Worm (Caenorhabditis elegans) whole organism, late embryonic: ENCODE results near the gene T22C8.6.

Source experiments
- C08G9.2 ChIP-seq: sonication (generic microtip); optimal IDR thresholded peaks from 2 replicates; lab custom pipeline; 2016; ENCODE audit warnings: mild to moderate bottlenecking, missing genetic modification characterization, moderate library complexity, missing compliant biosample characterization
- F13H6.1 ChIP-seq: sonication (generic microtip); optimal IDR thresholded peaks from 2 replicates; lab custom pipeline; 2016; ENCODE audit warnings: missing genetic modification characterization, missing compliant biosample characterization
- K09A11.1 ChIP-seq: sonication (generic microtip); optimal IDR thresholded peaks from 2 replicates; lab custom pipeline; 2017; ENCODE audit warnings: antibody characterized with exemption, mild to moderate bottlenecking, missing genetic modification characterization, missing compliant biosample characterization; ENCODE audit not compliant: insufficient read depth
- ahr-1 ChIP-seq: sonication (generic microtip); optimal IDR thresholded peaks from 2 replicates; lab custom pipeline; 2016; ENCODE audit warnings: missing genetic modification characterization, missing compliant biosample characterization
- ceh-22 ChIP-seq: sonication (generic microtip); optimal IDR thresholded peaks from 2 replicates; lab custom pipeline; 2017; ENCODE audit warnings: missing biosample characterization, missing genetic modification characterization
- ceh-24 ChIP-seq: sonication (generic microtip); optimal IDR thresholded peaks from 2 replicates; lab custom pipeline; 2016; ENCODE audit warnings: mild to moderate bottlenecking, missing genetic modification characterization, missing compliant biosample characterization
- ceh-31 ChIP-seq: sonication (generic microtip); optimal IDR thresholded peaks from 2 replicates; lab custom pipeline; 2016; ENCODE audit warnings: missing genetic modification characterization, missing compliant biosample characterization
- ceh-34 ChIP-seq: sonication (generic microtip); optimal IDR thresholded peaks from 2 replicates; lab custom pipeline; 2016; ENCODE audit warnings: mild to moderate bottlenecking, missing genetic modification characterization, missing compliant biosample characterization
- ceh-48 ChIP-seq: sonication (generic microtip); optimal IDR thresholded peaks from 2 replicates; lab custom pipeline; 2016; ENCODE audit warnings: missing genetic modification characterization, inconsistent platforms, missing compliant biosample characterization
- ceh-6 ChIP-seq: fragments of 200-800 bp; sonication (Bioruptor generic); optimal IDR thresholded peaks from 2 replicates; lab custom pipeline; 2018; ENCODE audit warnings: mild to moderate bottlenecking, missing genetic modification characterization, missing compliant biosample characterization
- ceh-9 ChIP-seq: sonication (generic microtip); optimal IDR thresholded peaks from 2 replicates; lab custom pipeline; 2016; ENCODE audit warnings: mild to moderate bottlenecking, missing genetic modification characterization, inconsistent platforms, missing compliant biosample characterization
- dmd-4 ChIP-seq: sonication (generic microtip); optimal IDR thresholded peaks from 2 replicates; lab custom pipeline; 2016; ENCODE audit warnings: borderline replicate concordance, missing genetic modification characterization, missing compliant biosample characterization
- dve-1 ChIP-seq: sonication (generic microtip); optimal IDR thresholded peaks from 2 replicates; lab custom pipeline; 2017; ENCODE audit warnings: antibody characterized with exemption, mild to moderate bottlenecking, missing genetic modification characterization, missing compliant biosample characterization
- elt-2 ChIP-seq: sonication (generic microtip); optimal IDR thresholded peaks from 2 replicates; lab custom pipeline; 2016; ENCODE audit warnings: missing genetic modification reagents, missing genetic modification characterization, missing compliant biosample characterization
- eyg-1 ChIP-seq: sonication (generic microtip); optimal IDR thresholded peaks from 2 replicates; lab custom pipeline; 2016; ENCODE audit warnings: missing genotype, missing genetic modification characterization, missing compliant biosample characterization
- fax-1 ChIP-seq: sonication (generic microtip); optimal IDR thresholded peaks from 2 replicates; lab custom pipeline; 2016; ENCODE audit warnings: missing genotype, missing genetic modification characterization, missing compliant biosample characterization
- hlh-15 ChIP-seq: sonication (generic microtip); optimal IDR thresholded peaks from 2 replicates; lab custom pipeline; 2016; ENCODE audit warnings: missing genetic modification characterization, missing compliant biosample characterization
- hlh-30 ChIP-seq: sonication (generic microtip); optimal IDR thresholded peaks from 2 replicates; lab custom pipeline; 2017; ENCODE audit warnings: antibody characterized with exemption, missing genetic modification characterization, missing compliant biosample characterization; ENCODE audit not compliant: insufficient read depth
- hlh-6 ChIP-seq: sonication (generic microtip); optimal IDR thresholded peaks from 2 replicates; lab custom pipeline; 2016; ENCODE audit warnings: missing genotype, missing genetic modification characterization, missing compliant biosample characterization
- hlh-8 ChIP-seq: sonication (generic microtip); optimal IDR thresholded peaks from 2 replicates; lab custom pipeline; 2016; ENCODE audit warnings: missing genotype, missing genetic modification characterization, missing compliant biosample characterization
- lim-6 ChIP-seq: sonication (generic microtip); optimal IDR thresholded peaks from 2 replicates; lab custom pipeline; 2016; ENCODE audit warnings: missing genetic modification characterization, missing compliant biosample characterization
- lin-11 ChIP-seq: fragments of 200-800 bp; sonication (Bioruptor generic); optimal IDR thresholded peaks from 2 replicates; lab custom pipeline; 2018; ENCODE audit warnings: mild to moderate bottlenecking, missing genetic modification characterization, missing compliant biosample characterization
- nhr-11 ChIP-seq: fragments of 150-350 bp; optimal IDR thresholded peaks from 2 replicates; lab custom pipeline; 2014; ENCODE audit warnings: missing biosample characterization, missing genetic modification characterization
- nhr-232 ChIP-seq: sonication (generic microtip); optimal IDR thresholded peaks from 2 replicates; lab custom pipeline; 2016; ENCODE audit warnings: missing genetic modification characterization, missing compliant biosample characterization
- pat-9 ChIP-seq: fragments of 200-800 bp; sonication (Bioruptor generic); optimal IDR thresholded peaks from 2 replicates; lab custom pipeline; 2018; ENCODE audit warnings: mild to moderate bottlenecking, missing genetic modification characterization, moderate library complexity, missing compliant biosample characterization
- pha-2 ChIP-seq: sonication (generic microtip); optimal IDR thresholded peaks from 2 replicates; lab custom pipeline; 2017; ENCODE audit warnings: mild to moderate bottlenecking, missing genetic modification characterization, missing compliant biosample characterization
- pros-1 ChIP-seq: fragments of 150-350 bp; optimal IDR thresholded peaks from 2 replicates; lab custom pipeline; 2014; ENCODE audit warnings: missing biosample characterization, missing genetic modification reagents, missing genetic modification characterization
- rnt-1 ChIP-seq: sonication (generic microtip); optimal IDR thresholded peaks from 2 replicates; lab custom pipeline; 2016; ENCODE audit warnings: missing genetic modification characterization, missing compliant biosample characterization
- syd-9 ChIP-seq: sonication (generic microtip); optimal IDR thresholded peaks from 2 replicates; lab custom pipeline; 2016; ENCODE audit warnings: mild to moderate bottlenecking, missing genetic modification characterization, moderate library complexity, missing compliant biosample characterization
- ttx-3 ChIP-seq: sonication (generic microtip); optimal IDR thresholded peaks from 2 replicates; lab custom pipeline; 2016; ENCODE audit warnings: missing genetic modification reagents, missing genetic modification characterization, missing compliant biosample characterization
- unc-42 ChIP-seq: sonication (generic microtip); optimal IDR thresholded peaks from 2 replicates; lab custom pipeline; 2016; ENCODE audit warnings: missing genotype, missing genetic modification characterization, missing compliant biosample characterization
- unc-55 ChIP-seq: sonication (generic microtip); optimal IDR thresholded peaks from 2 replicates; lab custom pipeline; 2017; ENCODE audit warnings: missing biosample characterization, missing genetic modification reagents, missing genetic modification characterization
- zip-5 ChIP-seq: sonication (generic microtip); optimal IDR thresholded peaks from 2 replicates; lab custom pipeline; 2016; ENCODE audit warnings: missing genetic modification characterization, missing compliant biosample characterization

Gene T22C8.6

ce11 chrII:8661539-8661938 is 31.5 kb upstream of the T22C8.6 start, which contains the start of the genes piga-1 and eif-2Bepsilon:
Gene piga-1 (minus strand): TSS chrII:8661712.
Gene eif-2Bepsilon (plus strand): TSS chrII:8661869.
- TF ChIP-seq ceh-24 (no peak), lim-6 (no peak), ceh-48 (peak; percentile 40), ttx-3 (tag; lab: Kevin White, UChicago) (no peak), dmd-4 (tag; lab: Kevin White, UChicago) (no peak), F13H6.1 (no peak), eyg-1 (no peak), unc-42 (tag; lab: Kevin White, UChicago) (peak; percentile 0)

- TF ChIP-seq rnt-1 (tag; lab: Kevin White, UChicago) = no peak
- no peak for TF ChIP-seq ceh-24
- TF ChIP-seq nhr-232 (tag; lab: Kevin White, UChicago) = no peak
- no peak for TF ChIP-seq ceh-31 (tag; lab: Kevin White, UChicago)
- TF ChIP-seq elt-2 (tag; lab: Kevin White, UChicago) = no peak
- no peak for TF ChIP-seq pat-9 (tag; lab: Kevin White, UChicago)
- no peak for TF ChIP-seq syd-9 (tag; lab: Kevin White, UChicago)
- TF ChIP-seq lin-11 = no peak
- no peak for TF ChIP-seq hlh-6
- TF ChIP-seq dmd-4 (tag; lab: Kevin White, UChicago) = no peak
- TF ChIP-seq ttx-3 (tag; lab: Kevin White, UChicago) = no peak
- no peak for TF ChIP-seq pha-2 (tag; lab: Kevin White, UChicago)
- no peak for TF ChIP-seq K09A11.1 (tag; lab: Kevin White, UChicago)
- TF ChIP-seq ceh-22 (tag; lab: Kevin White, UChicago) = no peak
- no peak for TF ChIP-seq ahr-1 (tag; lab: Kevin White, UChicago)
- TF ChIP-seq zip-5 (tag; lab: Kevin White, UChicago) = no peak
- TF ChIP-seq nhr-11 (tag; lab: Kevin White, UChicago) = no peak
- no peak for TF ChIP-seq ceh-6 (GFP tag; lab: Kevin White, UChicago)
- TF ChIP-seq hlh-15 (tag; lab: Kevin White, UChicago) = no peak
- TF ChIP-seq ceh-9 (tag; lab: Kevin White, UChicago) = no peak
These were observed 28.8 kb upstream of the T22C8.6 start, which contains the start of gene atg-10 for ce11 chrII:8658835-8659234. Gene atg-10 (plus strand): TSS chrII:8659135.

- peak; percentile 45 for TF ChIP-seq hlh-30 (tag; lab: Kevin White, UChicago)
- TF ChIP-seq ceh-34 (tag; lab: Kevin White, UChicago) = no peak
These were observed 20.6 kb upstream of the T22C8.6 start, which contains the start of gene pyr-1 for ce11 chrII:8650644-8651159. Gene pyr-1 (plus strand): TSS chrII:8651109.

- TF ChIP-seq pros-1 (tag; lab: Kevin White, UChicago) (no peak), hlh-8 (tag; lab: Kevin White, UChicago) (no peak), ceh-24 (no peak), unc-55 (GFP tag; lab: Kevin White, UChicago) (no peak), dmd-4 (tag; lab: Kevin White, UChicago) (no peak), fax-1 (tag; lab: Kevin White, UChicago) (no peak), elt-2 (tag; lab: Kevin White, UChicago) (no peak), ceh-6 (GFP tag; lab: Kevin White, UChicago) (no peak), syd-9 (tag; lab: Kevin White, UChicago) (no peak)
These were observed 18.8 kb upstream of the T22C8.6 start for ce11 chrII:8648843-8649242.

DNA sequence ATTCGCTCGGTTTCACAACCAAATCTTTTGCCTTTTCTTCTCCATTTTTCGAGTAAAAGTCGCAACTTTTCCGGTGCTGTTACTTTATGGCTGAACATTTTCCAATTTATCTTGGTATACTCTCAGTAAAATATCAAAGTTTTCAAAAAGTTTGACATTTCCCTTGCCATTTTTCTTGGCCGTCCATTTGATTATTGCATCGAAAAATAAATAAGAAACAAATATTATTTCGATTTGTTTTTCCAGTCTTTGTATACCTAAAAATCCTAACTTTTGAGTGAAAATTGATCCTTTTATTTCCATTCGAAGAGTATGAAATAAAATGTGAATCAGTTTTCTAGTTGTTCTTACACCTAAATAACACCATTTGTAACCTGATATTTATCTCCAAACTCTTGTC is 16.4 kb upstream of the T22C8.6 start:
- TF ChIP-seq elt-2 (tag; lab: Kevin White, UChicago) (no peak), lin-11 (no peak), pat-9 (tag; lab: Kevin White, UChicago) (no peak), hlh-6 (no peak), dve-1 (tag; lab: Kevin White, UChicago) (no peak), C08G9.2 (tag; lab: Kevin White, UChicago) (no peak)
